Worm (Caenorhabditis elegans) whole organism, early embryonic: ENCODE measurements around the gene sfxn-2.

ENCODE experiments used
- B0310.2 ChIP-seq: sonication (generic microtip); optimal IDR thresholded peaks from 2 replicates; lab custom pipeline; 2016; ENCODE audit warnings: mild to moderate bottlenecking, missing genetic modification characterization, missing compliant biosample characterization
- F13C5.2 ChIP-seq: sonication (generic microtip); optimal IDR thresholded peaks from 2 replicates; lab custom pipeline; 2017; ENCODE audit warnings: mild to moderate bottlenecking, missing genetic modification characterization, inconsistent platforms, missing compliant biosample characterization
- aly-1 ChIP-seq: sonication (generic microtip); optimal IDR thresholded peaks from 2 replicates; lab custom pipeline; 2016; ENCODE audit warnings: missing genetic modification characterization, missing compliant biosample characterization
- ama-1 ChIP-seq: fragments of 150-350 bp; optimal IDR thresholded peaks from 2 replicates; lab custom pipeline; 2014
- ceh-13 ChIP-seq: fragments of 200-800 bp; sonication (Bioruptor generic); optimal IDR thresholded peaks from 2 replicates; lab custom pipeline; 2018; ENCODE audit warnings: mild to moderate bottlenecking, missing genetic modification characterization, missing compliant biosample characterization
- ceh-36 ChIP-seq: sonication (generic microtip); optimal IDR thresholded peaks from 2 replicates; lab custom pipeline; 2016; ENCODE audit warnings: missing genetic modification characterization, inconsistent platforms, missing compliant biosample characterization
- ets-7 ChIP-seq: sonication (generic microtip); optimal IDR thresholded peaks from 2 replicates; lab custom pipeline; 2016; ENCODE audit warnings: missing genotype, missing genetic modification characterization, missing compliant biosample characterization
- flt-1 ChIP-seq: fragments of 200-800 bp; sonication (Bioruptor generic); IDR thresholded peaks from 2 replicates; pipeline ENCODE4 v1.3.6; 2022; ENCODE audit warnings: missing genetic modification characterization, missing compliant biosample characterization
- hmbx-1 ChIP-seq: sonication (generic microtip); optimal IDR thresholded peaks from 2 replicates; lab custom pipeline; 2016; ENCODE audit warnings: mild to moderate bottlenecking, missing genetic modification characterization, missing compliant biosample characterization
- hmg-4 ChIP-seq: fragments of 200-800 bp; sonication (Bioruptor generic); optimal IDR thresholded peaks from 2 replicates; lab custom pipeline; 2018; ENCODE audit warnings: mild to moderate bottlenecking, missing genetic modification characterization, missing compliant biosample characterization
- hnd-1 ChIP-seq: sonication (generic microtip); optimal IDR thresholded peaks from 2 replicates; lab custom pipeline; 2016; ENCODE audit warnings: missing genetic modification characterization, missing compliant biosample characterization
- pes-1 ChIP-seq: fragments of 200-800 bp; sonication (Bioruptor generic); IDR thresholded peaks from 2 replicates; pipeline ENCODE4 v1.3.6; 2022; ENCODE audit warnings: missing genetic modification reagents, missing genetic modification characterization, missing compliant biosample characterization
- scrt-1 ChIP-seq: fragments of 200-800 bp; sonication (Bioruptor generic); IDR thresholded peaks from 2 replicates; pipeline ENCODE4 v1.3.6; 2022; ENCODE audit warnings: missing genetic modification characterization, missing compliant biosample characterization
- sea-1 ChIP-seq: fragments of 200-800 bp; sonication (Bioruptor generic); conservative IDR thresholded peaks from 2 replicates; pipeline ENCODE4 v1.3.6; 2022; ENCODE audit warnings: missing genetic modification characterization, missing compliant biosample characterization
- tbx-11 ChIP-seq: fragments of 200-800 bp; sonication (Bioruptor generic); IDR thresholded peaks from 2 replicates; pipeline ENCODE4 v1.3.6; 2022; ENCODE audit warnings: missing genetic modification characterization, missing compliant biosample characterization
- tbx-37 ChIP-seq: fragments of 200-800 bp; sonication (Bioruptor generic); conservative IDR thresholded peaks from 2 replicates; pipeline ENCODE4 v1.3.6; 2022; ENCODE audit warnings: missing genetic modification reagents, missing genetic modification characterization, missing compliant biosample characterization
- tra-4 ChIP-seq: sonication (generic microtip); optimal IDR thresholded peaks from 2 replicates; lab custom pipeline; 2017; ENCODE audit warnings: missing genetic modification characterization, missing compliant biosample characterization

Gene sfxn-2

ce11 chrX:7977452-7977851, 19.3 kb upstream of the sfxn-2 start:
- TF ChIP-seq hnd-1 (tag; lab: Kevin White, UChicago) (no peak), ceh-13 (GFP tag; lab: Kevin White, UChicago) (no peak), ceh-36 (tag; lab: Kevin White, UChicago) (no peak), ama-1 (lab: Kevin White, UChicago) (no peak), aly-1 (tag; lab: Kevin White, UChicago) (no peak), pes-1 (no peak), hmg-4 (GFP tag; lab: Kevin White, UChicago) (no peak), tbx-37 (GFP tag; lab: Robert Waterston, UW) (no peak), F13C5.2 (no peak), sea-1 (GFP tag; lab: Robert Waterston, UW) (no peak), scrt-1 (GFP tag; lab: Robert Waterston, UW) (no peak), hmbx-1 (tag; lab: Kevin White, UChicago) (no peak), flt-1 (GFP tag; lab: Robert Waterston, UW) (no peak), tbx-11 (no peak), B0310.2 (tag; lab: Kevin White, UChicago) (no peak)

- TF ChIP-seq F13C5.2: no peak
- TF ChIP-seq flt-1 (GFP tag; lab: Robert Waterston, UW): no peak
- TF ChIP-seq aly-1 (tag; lab: Kevin White, UChicago): no peak
- no peak for TF ChIP-seq scrt-1 (GFP tag; lab: Robert Waterston, UW)
- TF ChIP-seq ama-1 (lab: Kevin White, UChicago): no peak
- no peak for TF ChIP-seq ceh-13 (GFP tag; lab: Kevin White, UChicago)
- no peak for TF ChIP-seq hmg-4 (GFP tag; lab: Kevin White, UChicago)
- TF ChIP-seq B0310.2 (tag; lab: Kevin White, UChicago): no peak
- no peak for TF ChIP-seq pes-1
- TF ChIP-seq tbx-11: no peak
- no peak for TF ChIP-seq ets-7 (tag; lab: Kevin White, UChicago)
- no peak for TF ChIP-seq ceh-36 (tag; lab: Kevin White, UChicago)
- no peak for TF ChIP-seq sea-1 (GFP tag; lab: Robert Waterston, UW)
- no peak for TF ChIP-seq hnd-1 (tag; lab: Kevin White, UChicago)
- TF ChIP-seq tra-4 (tag; lab: Kevin White, UChicago): no peak
- TF ChIP-seq hmbx-1 (tag; lab: Kevin White, UChicago): no peak
Observed at ce11 chrX:7976400-7976799, 18.3 kb upstream of the sfxn-2 start, which contains the start of gene F45E1.5. TSS of gene F45E1.5 (plus strand) at chrX:7976700.

ce11 chrX:7975741-7976140, 17.6 kb upstream of the sfxn-2 start:
- no peak for TF ChIP-seq hmbx-1 (tag; lab: Kevin White, UChicago)
- no peak for TF ChIP-seq ceh-13 (GFP tag; lab: Kevin White, UChicago)
- TF ChIP-seq aly-1 (tag; lab: Kevin White, UChicago): no peak
- no peak for TF ChIP-seq hmg-4 (GFP tag; lab: Kevin White, UChicago)
- no peak for TF ChIP-seq pes-1
- TF ChIP-seq scrt-1 (GFP tag; lab: Robert Waterston, UW): no peak
- TF ChIP-seq ceh-36 (tag; lab: Kevin White, UChicago): no peak
- no peak for TF ChIP-seq tbx-37 (GFP tag; lab: Robert Waterston, UW)
- no peak for TF ChIP-seq F13C5.2
- no peak for TF ChIP-seq ets-7 (tag; lab: Kevin White, UChicago)
- TF ChIP-seq hnd-1 (tag; lab: Kevin White, UChicago): no peak
- TF ChIP-seq ama-1 (lab: Kevin White, UChicago): no peak
- no peak for TF ChIP-seq flt-1 (GFP tag; lab: Robert Waterston, UW)
- TF ChIP-seq tbx-11: no peak
- TF ChIP-seq sea-1 (GFP tag; lab: Robert Waterston, UW): no peak

- no peak for TF ChIP-seq tbx-37 (GFP tag; lab: Robert Waterston, UW)
- no peak for TF ChIP-seq sea-1 (GFP tag; lab: Robert Waterston, UW)
- TF ChIP-seq aly-1 (tag; lab: Kevin White, UChicago): no peak
- no peak for TF ChIP-seq F13C5.2
- no peak for TF ChIP-seq hmbx-1 (tag; lab: Kevin White, UChicago)
- no peak for TF ChIP-seq hmg-4 (GFP tag; lab: Kevin White, UChicago)
- no peak for TF ChIP-seq ceh-36 (tag; lab: Kevin White, UChicago)
- TF ChIP-seq tra-4 (tag; lab: Kevin White, UChicago): no peak
- TF ChIP-seq ceh-13 (GFP tag; lab: Kevin White, UChicago): no peak
Observed at ce11 chrX:7968537-7968936, 10.4 kb upstream of the sfxn-2 start.

- TF ChIP-seq hmg-4 (GFP tag; lab: Kevin White, UChicago) (peak; percentile 68), tbx-11 (0 out of 2 replicates have a peak, but pooled peaks have one; percentile 11), sea-1 (GFP tag; lab: Robert Waterston, UW) (no peak), scrt-1 (GFP tag; lab: Robert Waterston, UW) (0 out of 2 replicates have a peak, but pooled peaks have one; percentile 47)
Observed at ce11 chrX:7965449-7965848, 7.3 kb upstream of the sfxn-2 start.

ce11 chrX:7964022-7964421, 5.9 kb upstream of the sfxn-2 start:
- TF ChIP-seq flt-1 (GFP tag; lab: Robert Waterston, UW) (no peak), pes-1 (no peak)

ce11 chrX:7962056-7962485, 4.0 kb upstream of the sfxn-2 start:
- TF ChIP-seq sea-1 (GFP tag; lab: Robert Waterston, UW) (no peak), F13C5.2 (peak; percentile 48), ets-7 (tag; lab: Kevin White, UChicago) (no peak), hmg-4 (GFP tag; lab: Kevin White, UChicago) (peak; percentile 59), pes-1 (0 out of 2 replicates have a peak, but pooled peaks have one; percentile 3), tbx-11 (no peak), tbx-37 (GFP tag; lab: Robert Waterston, UW) (no peak), B0310.2 (tag; lab: Kevin White, UChicago) (no peak), hnd-1 (tag; lab: Kevin White, UChicago) (no peak), flt-1 (GFP tag; lab: Robert Waterston, UW) (no peak), ceh-13 (GFP tag; lab: Kevin White, UChicago) (no peak), hmbx-1 (tag; lab: Kevin White, UChicago) (no peak), scrt-1 (GFP tag; lab: Robert Waterston, UW) (no peak), aly-1 (tag; lab: Kevin White, UChicago) (peak; percentile 60), tra-4 (tag; lab: Kevin White, UChicago) (no peak)
